Worm (Caenorhabditis elegans) whole organism, L4 larva: ENCODE data around the gene ptp-1.

ENCODE experiments used
- D1046.2 ChIP-seq: fragments of 200-800 bp; sonication (Bioruptor generic); IDR thresholded peaks from 2 replicates; pipeline ENCODE4 v1.3.6; 2022; ENCODE audit warnings: missing genetic modification characterization, missing compliant biosample characterization
- F26F4.8 ChIP-seq: fragments of 200-800 bp; sonication (Bioruptor generic); conservative IDR thresholded peaks from 2 replicates; pipeline ENCODE4 v1.3.6; 2022; ENCODE audit warnings: missing genetic modification characterization, missing compliant biosample characterization
- F44E2.7 ChIP-seq: fragments of 200-800 bp; sonication (Bioruptor generic); IDR thresholded peaks from 2 replicates; pipeline ENCODE4 v2.1.2; 2022; ENCODE audit warnings: missing genetic modification characterization, missing compliant biosample characterization
- F49E8.2 ChIP-seq: sonication (generic microtip); optimal IDR thresholded peaks from 2 replicates; lab custom pipeline; 2016; ENCODE audit warnings: missing compliant biosample characterization, mild to moderate bottlenecking, missing genetic modification characterization, borderline replicate concordance
- R02D3.7 ChIP-seq: fragments of 150-350 bp; sonication (generic microtip); optimal IDR thresholded peaks from 3 replicates; lab custom pipeline; 2014; ENCODE audit warnings: missing biosample characterization, missing genetic modification characterization
- T20F7.1 ChIP-seq: fragments of 200-800 bp; sonication (Bioruptor generic); optimal IDR thresholded peaks from 2 replicates; lab custom pipeline; 2018; ENCODE audit warnings: mild to moderate bottlenecking, missing genetic modification characterization, missing compliant biosample characterization
- T26A8.4 ChIP-seq: fragments of 200-800 bp; sonication (Bioruptor generic); IDR thresholded peaks from 2 replicates; pipeline ENCODE4 v1.3.6; 2022; ENCODE audit warnings: missing genetic modification characterization, missing compliant biosample characterization
- Y75B8A.6 ChIP-seq: fragments of 200-800 bp; sonication (Bioruptor generic); IDR thresholded peaks from 2 replicates; pipeline ENCODE4 v1.3.6; 2022; ENCODE audit warnings: missing genetic modification reagents, missing genetic modification characterization, missing compliant biosample characterization
- ZK337.2 ChIP-seq: fragments of 200-800 bp; sonication (Bioruptor generic); IDR thresholded peaks from 2 replicates; pipeline ENCODE4 v1.3.6; 2022; ENCODE audit warnings: missing genetic modification reagents, missing genetic modification characterization, missing compliant biosample characterization
- ZK546.5 ChIP-seq, 2 experiments: sonication (generic microtip); optimal IDR thresholded peaks; 2 replicates each; lab custom pipeline; 2017; ENCODE audit warnings: missing biosample characterization in 2 of 2, missing genetic modification characterization in 2 of 2
- aha-1 ChIP-seq: fragments of 150-350 bp; peaks from one replicate; lab custom pipeline; 2014; ENCODE audit warnings: missing biosample characterization, missing genetic modification characterization
- aly-2 ChIP-seq: sonication (generic microtip); optimal IDR thresholded peaks from 2 replicates; lab custom pipeline; 2018; ENCODE audit warnings: missing biosample characterization, missing genetic modification characterization
- ama-1 ChIP-seq: fragments of 150-350 bp; optimal IDR thresholded peaks from 2 replicates; lab custom pipeline; 2014; ENCODE audit warnings: inconsistent platforms, mixed read lengths
- arid-1 ChIP-seq: fragments of 200-800 bp; sonication (Bioruptor generic); conservative IDR thresholded peaks from 2 replicates; pipeline ENCODE4 v1.3.6; 2022; ENCODE audit warnings: missing genetic modification reagents, missing genetic modification characterization, missing compliant biosample characterization
- dmd-6 ChIP-seq: fragments of 200-800 bp; sonication (Bioruptor generic); IDR thresholded peaks from 2 replicates; pipeline ENCODE4 v1.3.6; 2022; ENCODE audit warnings: missing genetic modification reagents, missing genetic modification characterization, missing compliant biosample characterization
- dmd-8 ChIP-seq: fragments of 200-800 bp; sonication (Bioruptor generic); IDR thresholded peaks from 2 replicates; pipeline ENCODE4 v1.3.6; 2022; ENCODE audit warnings: missing genetic modification characterization, missing compliant biosample characterization
- dpl-1 ChIP-seq: fragments of 150-350 bp; optimal IDR thresholded peaks from 2 replicates; lab custom pipeline; 2014; ENCODE audit warnings: missing biosample characterization, missing genetic modification reagents, missing genetic modification characterization
- dve-1 ChIP-seq: sonication (generic microtip); optimal IDR thresholded peaks from 2 replicates; lab custom pipeline; 2017; ENCODE audit warnings: antibody characterized with exemption, mild to moderate bottlenecking, missing genetic modification characterization, missing compliant biosample characterization; ENCODE audit not compliant: insufficient read depth
- hif-1 ChIP-seq, 2 experiments: sonication (generic microtip); optimal IDR thresholded peaks; 2 replicates each; lab custom pipeline; 2016 to 2017; ENCODE audit warnings: missing compliant biosample characterization in 2 of 2, missing genetic modification characterization in 2 of 2, missing genetic modification reagents in 2 of 2, missing genotype in 2 of 2, mild to moderate bottlenecking in 1 of 2
- hlh-30 ChIP-seq: sonication (generic microtip); optimal IDR thresholded peaks from 2 replicates; lab custom pipeline; 2017; ENCODE audit warnings: antibody characterized with exemption, mild to moderate bottlenecking, missing genetic modification characterization, missing compliant biosample characterization; ENCODE audit not compliant: insufficient read depth
- lin-38 ChIP-seq: fragments of 200-800 bp; sonication (Bioruptor generic); IDR thresholded peaks from 2 replicates; pipeline ENCODE4 v1.3.6; 2022; ENCODE audit warnings: missing genetic modification reagents, missing genetic modification characterization, missing compliant biosample characterization
- lsy-2 ChIP-seq, 2 experiments: fragments of 150-350 bp in 1 of 2; sonication (generic microtip) in 1 of 2; optimal IDR thresholded peaks; 2 replicates each; lab custom pipeline; 2014 to 2017; ENCODE audit warnings: missing biosample characterization in 2 of 2, missing genetic modification characterization in 2 of 2
- madf-9 ChIP-seq: fragments of 200-800 bp; sonication (Bioruptor generic); conservative IDR thresholded peaks from 2 replicates; pipeline ENCODE4 v1.3.6; 2022; ENCODE audit warnings: missing genetic modification reagents, missing genetic modification characterization, missing compliant biosample characterization
- mdl-1 ChIP-seq, 2 experiments: fragments of 150-350 bp in 1 of 2; sonication (generic microtip) in 1 of 2; optimal IDR thresholded peaks; 2 replicates each; lab custom pipeline; 2014 to 2017; ENCODE audit warnings: missing biosample characterization in 2 of 2, missing genetic modification characterization in 2 of 2
- mep-1 ChIP-seq: fragments of 150-350 bp; sonication (generic microtip); optimal IDR thresholded peaks from 3 replicates; lab custom pipeline; 2014; ENCODE audit warnings: missing biosample characterization, missing genetic modification characterization
- mes-2 ChIP-seq: sonication (generic microtip); optimal IDR thresholded peaks from 2 replicates; lab custom pipeline; 2016; ENCODE audit warnings: missing genotype, mild to moderate bottlenecking, missing genetic modification characterization, missing compliant biosample characterization; ENCODE audit not compliant: poor library complexity, severe bottlenecking
- mxl-2 ChIP-seq: fragments of 200-800 bp; sonication (Bioruptor generic); conservative IDR thresholded peaks from 2 replicates; pipeline ENCODE4 v1.3.6; 2022; ENCODE audit warnings: missing genetic modification reagents, missing genetic modification characterization, missing compliant biosample characterization
- nhr-10 ChIP-seq: fragments of 150-350 bp; optimal IDR thresholded peaks from 2 replicates; lab custom pipeline; 2014; ENCODE audit warnings: missing biosample characterization, missing genetic modification characterization
- nhr-11 ChIP-seq: fragments of 150-350 bp; optimal IDR thresholded peaks from 2 replicates; lab custom pipeline; 2014; ENCODE audit warnings: missing biosample characterization, missing genetic modification characterization
- nhr-111 ChIP-seq: fragments of 200-800 bp; sonication (Bioruptor generic); optimal IDR thresholded peaks from 2 replicates; lab custom pipeline; 2018; ENCODE audit warnings: mild to moderate bottlenecking, missing genetic modification characterization, missing compliant biosample characterization
- nhr-25 ChIP-seq: sonication (generic microtip); optimal IDR thresholded peaks from 2 replicates; lab custom pipeline; 2017; ENCODE audit warnings: missing genetic modification characterization, mild to moderate bottlenecking, missing compliant biosample characterization, antibody characterized with exemption, moderate library complexity, borderline replicate concordance; ENCODE audit not compliant: insufficient read depth
- nhr-42 ChIP-seq: fragments of 200-800 bp; sonication (Bioruptor generic); IDR thresholded peaks from 2 replicates; pipeline ENCODE4 v1.3.6; 2022; ENCODE audit warnings: missing genetic modification characterization, missing compliant biosample characterization
- nhr-48 ChIP-seq: sonication (generic microtip); optimal IDR thresholded peaks from 2 replicates; lab custom pipeline; 2016; ENCODE audit warnings: mild to moderate bottlenecking, missing genetic modification characterization, missing compliant biosample characterization
- nhr-76 ChIP-seq: fragments of 150-350 bp; optimal IDR thresholded peaks from 2 replicates; lab custom pipeline; 2014; ENCODE audit warnings: missing biosample characterization, missing genetic modification characterization
- nhr-77 ChIP-seq: fragments of 150-350 bp; optimal IDR thresholded peaks from 2 replicates; lab custom pipeline; 2014; ENCODE audit warnings: missing biosample characterization, missing genetic modification characterization
- pqm-1 ChIP-seq: sonication (generic microtip); optimal IDR thresholded peaks from 2 replicates; lab custom pipeline; 2017; ENCODE audit warnings: missing biosample characterization, missing genetic modification characterization
- saeg-2 ChIP-seq: fragments of 200-800 bp; sonication (Bioruptor generic); IDR thresholded peaks from 2 replicates; pipeline ENCODE4 v1.3.6; 2022; ENCODE audit warnings: missing genetic modification reagents, missing genetic modification characterization, missing compliant biosample characterization
- set-16 ChIP-seq: fragments of 200-800 bp; sonication (Bioruptor generic); IDR thresholded peaks from 2 replicates; pipeline ENCODE4 v1.3.6; 2022; ENCODE audit warnings: missing genetic modification reagents, missing genetic modification characterization, missing compliant biosample characterization
- skn-1 ChIP-seq: fragments of 150-350 bp; optimal IDR thresholded peaks from 2 replicates; lab custom pipeline; 2014; ENCODE audit warnings: missing biosample characterization, missing genetic modification characterization
- snpc-1.2 ChIP-seq: fragments of 200-800 bp; sonication (Bioruptor generic); IDR thresholded peaks from 2 replicates; pipeline ENCODE4 v1.3.6; 2022; ENCODE audit warnings: missing genetic modification reagents, missing genetic modification characterization, missing compliant biosample characterization
- spr-1 ChIP-seq: sonication (generic microtip); optimal IDR thresholded peaks from 2 replicates; lab custom pipeline; 2016; ENCODE audit warnings: mild to moderate bottlenecking, missing genetic modification characterization, missing compliant biosample characterization
- spr-3 ChIP-seq: fragments of 200-800 bp; sonication (Bioruptor generic); optimal IDR thresholded peaks from 2 replicates; lab custom pipeline; 2018; ENCODE audit warnings: mild to moderate bottlenecking, missing genetic modification characterization, missing compliant biosample characterization
- unc-39 ChIP-seq: sonication (generic microtip); optimal IDR thresholded peaks from 2 replicates; lab custom pipeline; 2017; ENCODE audit warnings: missing biosample characterization, missing genetic modification characterization
- unc-62 ChIP-seq, 3 experiments: fragments of 150-350 bp in 1 of 3; sonication (generic microtip); optimal IDR thresholded peaks in 2 of 3; peaks in 1 of 3; 1 replicate in 1 of 3; 2 replicates in 2 of 3; lab custom pipeline; 2014 to 2017; ENCODE audit warnings: missing biosample characterization in 3 of 3, missing genetic modification characterization in 3 of 3, missing genetic modification reagents in 3 of 3, missing genotype in 1 of 3
- vab-7 ChIP-seq: fragments of 200-800 bp; sonication (Bioruptor generic); IDR thresholded peaks from 2 replicates; pipeline ENCODE4 v1.3.6; 2022; ENCODE audit warnings: missing genetic modification reagents, missing genetic modification characterization, missing compliant biosample characterization
- zag-1 ChIP-seq: fragments of 150-350 bp; optimal IDR thresholded peaks from 2 replicates; lab custom pipeline; 2014; ENCODE audit warnings: missing biosample characterization, missing genetic modification characterization
- zfp-2 ChIP-seq: sonication (generic microtip); optimal IDR thresholded peaks from 2 replicates; lab custom pipeline; 2016; ENCODE audit warnings: mild to moderate bottlenecking, missing genetic modification characterization, missing compliant biosample characterization
- zfp-3 ChIP-seq: fragments of 200-800 bp; sonication (Bioruptor generic); conservative IDR thresholded peaks from 2 replicates; pipeline ENCODE4 v1.3.6; 2022; ENCODE audit warnings: missing genetic modification reagents, missing genetic modification characterization, missing compliant biosample characterization
- ztf-11 ChIP-seq: fragments of 150-350 bp; optimal IDR thresholded peaks from 2 replicates; lab custom pipeline; 2014; ENCODE audit warnings: missing biosample characterization, missing genetic modification characterization

ptp-1 gene

ce11 chrIII:3627042-3627441 is 36.5 kb downstream of the ptp-1 start, which contains the start of gene sel-8:
Gene sel-8, minus strand, starts transcription at chrIII:3627142.
- no peak for TF ChIP-seq pqm-1 (tag; lab: Kevin White, UChicago)
- no peak for TF ChIP-seq madf-9 (GFP tag; lab: Robert Waterston, UW)
- no peak for TF ChIP-seq hif-1 (tag; optimal IDR thresholded peaks at IDR 0.05; lab: Kevin White, UChicago)
- no peak for TF ChIP-seq dmd-8 (GFP tag; lab: Robert Waterston, UW)
- TF ChIP-seq mdl-1 (tag; optimal IDR thresholded peaks at IDR 0.05; lab: Kevin White, UChicago) = no peak
- TF ChIP-seq aha-1 (tag; lab: Kevin White, UChicago) = peak; percentile 19

- TF ChIP-seq aly-2 (tag; lab: Kevin White, UChicago) = no peak
- TF ChIP-seq mes-2 (tag; lab: Kevin White, UChicago) = peak; percentile 59
- TF ChIP-seq F49E8.2 (tag; lab: Kevin White, UChicago) = no peak
- peak; percentile 93 for TF ChIP-seq dmd-6
- peak; percentile 28; the same call in 1 of the 2 replicates for TF ChIP-seq lin-38 (GFP tag; lab: Robert Waterston, UW)
- TF ChIP-seq D1046.2 = no peak
- no peak for TF ChIP-seq vab-7
- peak; percentile 40 for TF ChIP-seq hlh-30 (tag; lab: Kevin White, UChicago)
- no peak for TF ChIP-seq ama-1
- no peak for TF ChIP-seq saeg-2 (GFP tag; lab: Robert Waterston, UW)
- no peak for TF ChIP-seq zag-1 (tag; lab: Kevin White, UChicago)
- TF ChIP-seq mxl-2 = no peak
- no peak for TF ChIP-seq nhr-42 (GFP tag; lab: Robert Waterston, UW)
- no peak for TF ChIP-seq unc-62 (GFP tag; optimal IDR thresholded peaks at IDR 0.05 in 1 of 2; lab: Kevin White, UChicago)
- no peak for TF ChIP-seq unc-62 (tag; optimal IDR thresholded peaks at IDR 0.05; lab: Kevin White, UChicago)
- TF ChIP-seq snpc-1.2 = no peak
- TF ChIP-seq dve-1 (tag; lab: Kevin White, UChicago) = peak; percentile 91
- no peak for TF ChIP-seq T26A8.4 (GFP tag; lab: Robert Waterston, UW)
- TF ChIP-seq nhr-111 (GFP tag; lab: Kevin White, UChicago) = no peak
- TF ChIP-seq spr-1 (tag; lab: Kevin White, UChicago) = no peak
- no peak for TF ChIP-seq F44E2.7 (GFP tag; lab: Robert Waterston, UW)
- no peak for TF ChIP-seq spr-3 (GFP tag; lab: Kevin White, UChicago)
- TF ChIP-seq zfp-3 = no peak
- peak; percentile 31 for TF ChIP-seq nhr-48 (tag; lab: Kevin White, UChicago)
- TF ChIP-seq R02D3.7 = no peak
- TF ChIP-seq nhr-10 (tag; lab: Kevin White, UChicago) = no peak
- TF ChIP-seq nhr-25 = no peak
- peak; percentile 67 for TF ChIP-seq nhr-77
- TF ChIP-seq dpl-1 (GFP tag; lab: Kevin White, UChicago) = peak; percentile 53
- no peak for TF ChIP-seq ztf-11
- TF ChIP-seq nhr-11 (tag; lab: Kevin White, UChicago) = no peak
- TF ChIP-seq F26F4.8 (GFP tag; lab: Robert Waterston, UW) = no peak
- no peak for TF ChIP-seq aha-1 (tag; lab: Kevin White, UChicago)
- no peak for TF ChIP-seq unc-39 (tag; lab: Kevin White, UChicago)
- TF ChIP-seq nhr-76 (tag; lab: Kevin White, UChicago) = no peak
- TF ChIP-seq hif-1 (tag; optimal IDR thresholded peaks at IDR 0.05; lab: Kevin White, UChicago) = peak in 1 of 2 experiments; percentile 13
- TF ChIP-seq arid-1 (GFP tag; lab: Robert Waterston, UW) = no peak
- peak in 1 of 2 experiments; percentile 80 for TF ChIP-seq lsy-2 (tag; optimal IDR thresholded peaks at IDR 0.05; lab: Kevin White, UChicago)
- no peak for TF ChIP-seq skn-1 (tag; lab: Kevin White, UChicago)
- TF ChIP-seq set-16 (GFP tag; lab: Robert Waterston, UW) = no peak
- TF ChIP-seq zfp-2 (tag; lab: Kevin White, UChicago) = no peak
- TF ChIP-seq mep-1 = peak; percentile 59
- peak; percentile 99 for TF ChIP-seq T20F7.1 (GFP tag; lab: Kevin White, UChicago)
- no peak for TF ChIP-seq ZK546.5 (tag; optimal IDR thresholded peaks at IDR 0.05; lab: Kevin White, UChicago)
- no peak for TF ChIP-seq Y75B8A.6 (GFP tag; lab: Robert Waterston, UW)
- no peak for TF ChIP-seq ZK337.2
- TF ChIP-seq pqm-1 (tag; lab: Kevin White, UChicago) = peak; percentile 87
Measured at ce11 chrIII:3630337-3630736, 39.8 kb downstream of the ptp-1 start, which contains the start of gene mrps-31. Gene mrps-31, minus strand, starts transcription at chrIII:3630372.
